Fruit fly (Drosophila melanogaster) whole organism, embryonic: ENCODE data around the gene spg.

Experiments used
- Antp ChIP-seq: fragments of 200-800 bp; sonication (Bioruptor generic); optimal IDR thresholded peaks from 3 replicates; lab custom pipeline; 2016; ENCODE audit warnings: missing biosample characterization, missing genetic modification characterization
- Atf6 ChIP-seq: fragments of 200-800 bp; sonication (Bioruptor generic); IDR thresholded peaks from 2 replicates; pipeline ENCODE4 v1.3.6; 2022; ENCODE audit warnings: missing biosample characterization, missing genetic modification characterization
- Awh ChIP-seq: fragments of 200-800 bp; sonication (Bioruptor generic); IDR thresholded peaks from 2 replicates; pipeline ENCODE4, ENCODE4 v1.3.6; 2022; ENCODE audit warnings: missing biosample characterization, missing genetic modification characterization
- B-H1 ChIP-seq: fragments of 200-800 bp; sonication (Bioruptor generic); IDR thresholded peaks from 3 replicates; pipeline ENCODE4 v1.3.6; 2022; ENCODE audit warnings: missing biosample characterization, missing genetic modification characterization
- CG11398 ChIP-seq: fragments of 200-800 bp; sonication (Bioruptor generic); optimal IDR thresholded peaks from 2 replicates; lab custom pipeline; 2016; ENCODE audit warnings: missing biosample characterization, missing genetic modification characterization
- CG12769 ChIP-seq: fragments of 200-800 bp; sonication (Bioruptor generic); optimal IDR thresholded peaks from 2 replicates; lab custom pipeline; 2019; ENCODE audit warnings: missing biosample characterization, mild to moderate bottlenecking, missing genetic modification characterization, moderate library complexity
- CG13287 ChIP-seq: fragments of 200-800 bp; sonication (Bioruptor generic); IDR thresholded peaks from 2 replicates; pipeline ENCODE4 v1.3.6; 2022; ENCODE audit warnings: missing biosample characterization, missing genetic modification characterization; ENCODE audit not compliant: partially characterized antibody
- CG17385 ChIP-seq: fragments of 200-800 bp; sonication (Bioruptor generic); optimal IDR thresholded peaks from 3 replicates; lab custom pipeline; 2018; ENCODE audit warnings: missing biosample characterization, mild to moderate bottlenecking, missing genetic modification characterization
- CG18764 ChIP-seq: fragments of 200-800 bp; sonication (Bioruptor generic); optimal IDR thresholded peaks from 3 replicates; lab custom pipeline; 2016; ENCODE audit warnings: missing biosample characterization, missing genetic modification characterization
- CG2202 ChIP-seq: fragments of 200-800 bp; sonication (Bioruptor generic); optimal IDR thresholded peaks from 2 replicates; lab custom pipeline; 2018; ENCODE audit warnings: missing biosample characterization, mild to moderate bottlenecking, missing genetic modification characterization
- CG32767 ChIP-seq: fragments of 200-800 bp; sonication (Bioruptor generic); IDR thresholded peaks from 2 replicates; pipeline ENCODE4 v1.3.6; 2022; ENCODE audit warnings: missing biosample characterization, missing genetic modification characterization
- CG42726 ChIP-seq: fragments of 200-800 bp; sonication (Bioruptor generic); IDR thresholded peaks from 2 replicates; pipeline ENCODE4 v1.3.6; 2022; ENCODE audit warnings: missing biosample characterization, missing genetic modification characterization; ENCODE audit not compliant: partially characterized antibody
- CG43689 ChIP-seq: fragments of 200-800 bp; sonication (Bioruptor generic); IDR thresholded peaks from 2 replicates; pipeline ENCODE4 v1.3.6; 2022; ENCODE audit warnings: missing biosample characterization, missing genetic modification characterization
- CG4404 ChIP-seq: fragments of 200-800 bp; sonication (Bioruptor generic); IDR thresholded peaks from 2 replicates; pipeline ENCODE4 v1.3.6; 2022; ENCODE audit warnings: missing biosample characterization, missing genetic modification characterization
- CG5953 ChIP-seq: fragments of 200-800 bp; sonication (Bioruptor generic); IDR thresholded peaks from 2 replicates; pipeline ENCODE4 v1.3.6; 2022; ENCODE audit warnings: missing biosample characterization, missing genetic modification characterization
- CG6175 ChIP-seq: fragments of 200-800 bp; sonication (Bioruptor generic); IDR thresholded peaks from 3 replicates; pipeline ENCODE4 v1.3.6; 2022; ENCODE audit warnings: missing biosample characterization, missing genetic modification characterization
- CG7271 ChIP-seq: fragments of 200-800 bp; sonication (Bioruptor generic); optimal IDR thresholded peaks from 2 replicates; lab custom pipeline; 2018; ENCODE audit warnings: missing biosample characterization, mild to moderate bottlenecking, missing genetic modification characterization, moderate library complexity
- Chrac-16 ChIP-seq: fragments of 200-800 bp; sonication (Bioruptor generic); optimal IDR thresholded peaks from 3 replicates; lab custom pipeline; 2016; ENCODE audit warnings: missing biosample characterization, missing genetic modification characterization
- Dfd ChIP-seq, 2 experiments: fragments of >200 bp; optimal IDR thresholded peaks; 2 replicates each; lab custom pipeline; 2017; ENCODE audit warnings: missing biosample characterization in 2 of 2, missing genetic modification characterization in 2 of 2
- E2f2 ChIP-seq: fragments of 200-800 bp; sonication (Bioruptor generic); IDR thresholded peaks from 2 replicates; pipeline ENCODE4 v1.3.6; 2022; ENCODE audit warnings: missing biosample characterization, missing genetic modification characterization
- ERR ChIP-seq: fragments of 200-800 bp; sonication (Bioruptor generic); optimal IDR thresholded peaks from 2 replicates; lab custom pipeline; 2016; ENCODE audit warnings: missing biosample characterization, missing genetic modification characterization
- Fer2 ChIP-seq: fragments of 200-800 bp; sonication (Bioruptor generic); optimal IDR thresholded peaks from 2 replicates; lab custom pipeline; 2018; ENCODE audit warnings: missing biosample characterization, mild to moderate bottlenecking, missing genetic modification characterization, moderate library complexity
- HLHmδ ChIP-seq: fragments of 200-800 bp; sonication (Bioruptor generic); optimal IDR thresholded peaks from 2 replicates; lab custom pipeline; 2018; ENCODE audit warnings: missing biosample characterization, mild to moderate bottlenecking, missing genetic modification characterization, moderate library complexity
- Hmr ChIP-seq: fragments of 200-800 bp; sonication (Bioruptor generic); optimal IDR thresholded peaks from 3 replicates; lab custom pipeline; 2017; ENCODE audit warnings: mild to moderate bottlenecking, missing biosample characterization, missing genetic modification reagents, missing genetic modification characterization
- Hmx ChIP-seq: fragments of 200-800 bp; sonication (Bioruptor generic); optimal IDR thresholded peaks from 2 replicates; lab custom pipeline; 2016; ENCODE audit warnings: missing biosample characterization, missing genetic modification characterization
- MBD-R2 ChIP-seq: fragments of 200-800 bp; sonication (Bioruptor generic); IDR thresholded peaks from 2 replicates; pipeline ENCODE4 v1.3.6; 2022; ENCODE audit warnings: missing biosample characterization, missing genetic modification characterization
- NFAT ChIP-seq: fragments of 200-800 bp; sonication (Bioruptor generic); IDR thresholded peaks from 2 replicates; pipeline ENCODE4 v1.3.6; 2022; ENCODE audit warnings: missing biosample characterization, missing genetic modification characterization
- Neu2 ChIP-seq: fragments of 200-800 bp; sonication (Bioruptor generic); optimal IDR thresholded peaks from 3 replicates; lab custom pipeline; 2016; ENCODE audit warnings: missing biosample characterization, missing genetic modification characterization, borderline replicate concordance
- Side ChIP-seq: fragments of 200-800 bp; sonication (Bioruptor generic); optimal IDR thresholded peaks from 2 replicates; lab custom pipeline; 2016; ENCODE audit warnings: missing biosample characterization, missing genetic modification characterization
- Spps ChIP-seq: fragments of 200-800 bp; sonication (Bioruptor generic); optimal IDR thresholded peaks from 2 replicates; lab custom pipeline; 2018; ENCODE audit warnings: missing biosample characterization, mild to moderate bottlenecking, missing genetic modification characterization
- Taf1 ChIP-seq: fragments of 200-800 bp; sonication (Bioruptor generic); IDR thresholded peaks from 2 replicates; pipeline ENCODE4 v1.3.6; 2022; ENCODE audit warnings: missing biosample characterization, missing genetic modification characterization
- Tbp ChIP-seq: fragments of >200 bp; optimal IDR thresholded peaks from 2 replicates; lab custom pipeline; 2018; ENCODE audit warnings: missing biosample characterization, missing genetic modification characterization
- Usf ChIP-seq: fragments of 200-800 bp; sonication (Bioruptor generic); optimal IDR thresholded peaks from 2 replicates; lab custom pipeline; 2017; ENCODE audit warnings: missing genotype, missing biosample characterization, missing genetic modification characterization
- chinmo ChIP-seq: fragments of 200-800 bp; sonication (Bioruptor generic); IDR thresholded peaks from 4 replicates; pipeline ENCODE4 v1.3.6; 2022; ENCODE audit warnings: missing biosample characterization, missing genetic modification characterization; ENCODE audit not compliant: partially characterized antibody
- chm ChIP-seq: fragments of 200-800 bp; sonication (Bioruptor generic); IDR thresholded peaks from 2 replicates; pipeline ENCODE4 v1.3.6; 2022; ENCODE audit warnings: missing biosample characterization, missing genetic modification characterization
- emc ChIP-seq: fragments of 200-800 bp; sonication (Bioruptor generic); optimal IDR thresholded peaks from 2 replicates; lab custom pipeline; 2016; ENCODE audit warnings: missing biosample characterization, missing genetic modification characterization
- en ChIP-seq: fragments of 200-800 bp; sonication (Bioruptor generic); optimal IDR thresholded peaks from 2 replicates; lab custom pipeline; 2016; ENCODE audit warnings: missing biosample characterization, missing genetic modification characterization
- ken ChIP-seq: fragments of 200-800 bp; sonication (Bioruptor generic); IDR thresholded peaks from 3 replicates; pipeline ENCODE4 v1.3.6; 2022; ENCODE audit warnings: missing biosample characterization, missing genetic modification characterization
- lbe ChIP-seq: fragments of 200-800 bp; sonication (Bioruptor generic); optimal IDR thresholded peaks from 2 replicates; lab custom pipeline; 2016; ENCODE audit warnings: missing biosample characterization, mild to moderate bottlenecking, missing genetic modification characterization
- nom ChIP-seq: fragments of 200-800 bp; sonication (Bioruptor generic); optimal IDR thresholded peaks from 2 replicates; lab custom pipeline; 2017; ENCODE audit warnings: missing biosample characterization, missing genetic modification characterization, mild to moderate bottlenecking, moderate library complexity, missing genetic modification reagents
- oc ChIP-seq: fragments of 200-800 bp; sonication (Bioruptor generic); optimal IDR thresholded peaks from 2 replicates; lab custom pipeline; 2018; ENCODE audit warnings: missing biosample characterization, mild to moderate bottlenecking, missing genetic modification characterization, moderate library complexity
- pan ChIP-seq, 4 experiments: fragments of >200 bp in 3 of 4; fragments of 200-800 bp in 1 of 4; sonication (Bioruptor generic) in 1 of 4; optimal IDR thresholded peaks in 3 of 4; IDR thresholded peaks in 1 of 4; 2 replicates each; pipeline versions ENCODE4 v1.3.6 to Lab custom; 2017 to 2022; ENCODE audit warnings: missing biosample characterization in 2 of 4, missing genetic modification characterization in 2 of 4, mixed read lengths in 1 of 4
- salm ChIP-seq: fragments of 200-800 bp; sonication (Bioruptor generic); optimal IDR thresholded peaks from 2 replicates; lab custom pipeline; 2018; ENCODE audit warnings: missing biosample characterization, mild to moderate bottlenecking, missing genetic modification characterization
- sob ChIP-seq: fragments of 200-800 bp; sonication (Bioruptor generic); IDR thresholded peaks from 2 replicates; pipeline ENCODE4 v1.3.6; 2022; ENCODE audit warnings: missing biosample characterization, missing genetic modification characterization
- toy ChIP-seq: fragments of 200-800 bp; sonication (Bioruptor generic); IDR thresholded peaks from 2 replicates; pipeline ENCODE4 v1.3.6; 2022; ENCODE audit warnings: missing biosample characterization, missing genetic modification characterization
- unc-4 ChIP-seq: fragments of 200-800 bp; sonication (Bioruptor generic); IDR thresholded peaks from 2 replicates; pipeline ENCODE4 v1.3.6; 2022; ENCODE audit warnings: missing biosample characterization, missing genetic modification characterization; ENCODE audit not compliant: partially characterized antibody
- yki ChIP-seq: fragments of >200 bp; optimal IDR thresholded peaks from 3 replicates; lab custom pipeline; 2018
- zen ChIP-seq: fragments of 200-800 bp; sonication (Bioruptor generic); optimal IDR thresholded peaks from 3 replicates; lab custom pipeline; 2018; ENCODE audit warnings: missing biosample characterization, mild to moderate bottlenecking, missing genetic modification characterization, moderate library complexity

The spg gene

DNA sequence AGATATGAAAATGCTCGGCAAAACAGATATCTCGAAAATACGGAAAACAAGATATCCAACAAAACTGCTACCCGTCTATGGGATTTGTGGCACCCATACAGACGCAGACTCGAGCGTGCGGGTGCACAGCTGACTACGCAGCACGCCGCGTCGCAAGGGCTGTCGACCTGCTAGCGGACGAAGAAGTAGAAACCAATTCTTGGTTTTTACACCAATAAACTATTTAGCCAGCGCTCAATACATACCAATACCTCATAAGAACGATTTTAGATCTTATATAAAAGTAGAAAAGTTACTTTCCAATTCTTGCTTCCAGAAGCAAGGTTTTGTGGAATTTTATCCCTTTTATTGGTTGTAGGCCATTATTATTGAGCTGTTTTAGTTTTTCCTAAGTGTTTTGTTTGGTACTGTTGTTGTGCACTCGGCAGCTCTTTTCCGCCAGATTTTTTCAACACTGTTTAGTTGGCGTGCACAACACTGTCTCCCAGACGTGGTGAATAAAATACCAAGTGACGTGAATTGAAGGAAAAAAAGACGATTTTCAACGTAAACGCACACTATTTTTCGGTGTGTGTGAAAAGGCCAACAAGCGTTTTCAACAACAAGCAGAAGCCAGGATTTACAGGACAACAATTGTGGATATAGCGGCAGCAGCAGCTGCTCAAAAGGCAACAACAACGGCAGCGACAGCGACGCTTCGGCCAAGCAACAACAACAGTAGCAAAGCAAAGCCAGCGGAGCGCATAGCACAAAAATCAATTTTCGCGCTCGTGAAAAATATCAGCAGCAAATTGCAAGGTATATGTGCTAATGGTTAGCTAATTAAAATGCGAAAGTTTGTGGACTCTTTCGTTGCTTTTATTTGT is 43.7 kb downstream of the spg start (continued):
- TF ChIP-seq CG4404 (GFP tag; lab: Robert Waterston, UW) (peak; percentile 81), yki (lab: Kevin White, UChicago) (no peak), Tbp (no peak), en (peak; percentile 73), Awh (no peak), zen (tag; lab: Kevin White, UChicago) (peak; percentile 21), Hmr (GFP tag; lab: Kevin White, UChicago) (peak; percentile 86), pan (optimal IDR thresholded peaks at IDR 0.05; lab: Kevin White, UChicago) (no peak), pan (GFP tag; optimal IDR thresholded peaks at IDR 0.05 in 1 of 2, IDR thresholded peaks at IDR 0.05 in 1 of 2) (peak in 1 of 2 experiments; percentile 71), B-H1 (GFP tag; lab: Robert Waterston, UW) (peak; percentile 35; the same call in 1 of the 3 replicates), CG17385 (GFP tag; lab: Kevin White, UChicago) (peak; percentile 77), emc (GFP tag; lab: Kevin White, UChicago) (peak; percentile 77), CG7271 (tag; lab: Kevin White, UChicago) (peak; percentile 25), CG32767 (GFP tag; lab: Robert Waterston, UW) (peak; percentile 35; the same call in 1 of the 2 replicates), CG42726 (GFP tag; lab: Robert Waterston, UW) (no peak), NFAT (peak; percentile 83), Hmx (GFP tag; lab: Kevin White, UChicago) (peak; percentile 59), nom (GFP tag; lab: Kevin White, UChicago) (peak; percentile 75), Taf1 (GFP tag; lab: Robert Waterston, UW) (peak; percentile 44; the same call in 1 of the 2 replicates), Dfd (GFP tag; optimal IDR thresholded peaks at IDR 0.05; lab: Kevin White, UChicago) (no peak), CG11398 (GFP tag; lab: Kevin White, UChicago) (peak; percentile 76), chm (GFP tag; lab: Robert Waterston, UW) (0 out of 2 replicates have a peak, but pooled peaks have one; percentile 41), chinmo (GFP tag; lab: Robert Waterston, UW) (0 out of 4 replicates have a peak, but pooled peaks have one; percentile 15), Usf (peak; percentile 43), CG43689 (GFP tag; lab: Robert Waterston, UW) (0 out of 2 replicates have a peak, but pooled peaks have one; percentile 6), CG6175 (GFP tag; lab: Robert Waterston, UW) (peak; percentile 89), CG2202 (tag; lab: Kevin White, UChicago) (no peak), CG12769 (tag; lab: Kevin White, UChicago) (peak; percentile 72), Spps (tag; lab: Kevin White, UChicago) (no peak), CG5953 (no peak), ERR (GFP tag; lab: Kevin White, UChicago) (peak; percentile 75), ken (GFP tag; lab: Robert Waterston, UW) (peak; percentile 56; the same call in 1 of the 3 replicates), Antp (GFP tag; lab: Kevin White, UChicago) (peak; percentile 91), salm (tag; lab: Kevin White, UChicago) (peak; percentile 34), Fer2 (tag; lab: Kevin White, UChicago) (peak; percentile 80), toy (GFP tag; lab: Robert Waterston, UW) (no peak), E2f2 (GFP tag; lab: Robert Waterston, UW) (no peak; the same call in 1 of the 2 replicates), MBD-R2 (GFP tag; lab: Robert Waterston, UW) (peak; percentile 32), Neu2 (GFP tag; lab: Kevin White, UChicago) (peak; percentile 47), unc-4 (GFP tag; lab: Robert Waterston, UW) (no peak), oc (no peak), HLHmδ (GFP tag; lab: Kevin White, UChicago) (no peak), lbe (peak; percentile 68), CG18764 (peak; percentile 85), CG13287 (GFP tag; lab: Robert Waterston, UW) (no peak; the same call in 1 of the 2 replicates), Chrac-16 (GFP tag; lab: Kevin White, UChicago) (peak; percentile 76), Side (GFP tag; lab: Kevin White, UChicago) (peak; percentile 80), Atf6 (peak; percentile 68), sob (GFP tag; lab: Robert Waterston, UW) (peak; percentile 76)
